Worm (Caenorhabditis elegans): ENCODE measurements around the gene lron-3.

ce11 chrX:15572021-15572420 lies 14.3 kb upstream of the lron-3 start:
- no peak for TF ChIP-seq ama-1 (optimal IDR thresholded peaks at IDR 0.05)
- TF ChIP-seq tbx-2 (tag; optimal IDR thresholded peaks at IDR 0.05): no peak
- no peak for TF ChIP-seq elt-3 (tag; optimal IDR thresholded peaks at IDR 0.05)
- TF ChIP-seq ZK546.5 (tag; optimal IDR thresholded peaks at IDR 0.05): no peak
- no peak for TF ChIP-seq lin-39 (tag; optimal IDR thresholded peaks at IDR 0.05)
- no peak for TF ChIP-seq unc-62 (GFP tag; optimal IDR thresholded peaks at IDR 0.05)
- TF ChIP-seq jun-1 (tag; optimal IDR thresholded peaks at IDR 0.05): no peak
